Worm (Caenorhabditis elegans) whole organism, young adult: ENCODE measurements around the gene W04E12.2.

ENCODE experiments used
- B0019.2 ChIP-seq: fragments of 200-800 bp; sonication (Bioruptor generic); conservative IDR thresholded peaks from 2 replicates; pipeline ENCODE4 v1.3.6; 2022; ENCODE audit warnings: missing genetic modification reagents, missing genetic modification characterization, missing compliant biosample characterization
- F49E8.2 ChIP-seq: sonication (generic microtip); optimal IDR thresholded peaks from 3 replicates; lab custom pipeline; 2017; ENCODE audit warnings: missing genetic modification characterization, mild to moderate bottlenecking, missing compliant biosample characterization, antibody characterized with exemption, moderate library complexity; ENCODE audit not compliant: insufficient read depth
- T26A5.8 ChIP-seq: sonication (generic microtip); optimal IDR thresholded peaks from 2 replicates; lab custom pipeline; 2016; ENCODE audit warnings: missing genetic modification characterization, missing compliant biosample characterization
- Y53G8AR.9 ChIP-seq: fragments of 200-800 bp; sonication (Bioruptor generic); conservative IDR thresholded peaks from 2 replicates; pipeline ENCODE4 v1.3.6; 2022; ENCODE audit warnings: missing genetic modification reagents, missing genetic modification characterization, missing compliant biosample characterization
- aptf-3 ChIP-seq: fragments of 200-800 bp; sonication (Bioruptor generic); IDR thresholded peaks from 2 replicates; pipeline ENCODE4 v1.3.6; 2022; ENCODE audit warnings: missing genetic modification characterization, missing compliant biosample characterization
- efl-1 ChIP-seq: fragments of 150-350 bp; optimal IDR thresholded peaks from 2 replicates; lab custom pipeline; 2014; ENCODE audit warnings: missing biosample characterization, missing genetic modification reagents, missing genetic modification characterization
- lin-40 ChIP-seq: sonication (generic microtip); optimal IDR thresholded peaks from 2 replicates; lab custom pipeline; 2016; ENCODE audit warnings: missing genetic modification characterization, mild to moderate bottlenecking, missing compliant biosample characterization, missing genotype, missing genetic modification reagents
- nhr-90 ChIP-seq: sonication (generic microtip); optimal IDR thresholded peaks from 2 replicates; lab custom pipeline; 2016; ENCODE audit warnings: missing genotype, mild to moderate bottlenecking, missing genetic modification characterization, missing compliant biosample characterization
- pbrm-1 ChIP-seq: fragments of 200-800 bp; sonication (Bioruptor generic); IDR thresholded peaks from 2 replicates; pipeline ENCODE4 v1.3.6; 2022; ENCODE audit warnings: missing genetic modification reagents, missing genetic modification characterization, missing compliant biosample characterization
- unc-62 ChIP-seq: fragments of 150-350 bp; optimal IDR thresholded peaks from 2 replicates; lab custom pipeline; 2014; ENCODE audit warnings: missing biosample characterization, missing genetic modification reagents, missing genetic modification characterization

- TF ChIP-seq nhr-90 (no peak), efl-1 (GFP tag; lab: Kevin White, UChicago) (no peak), lin-40 (tag; lab: Kevin White, UChicago) (no peak), pbrm-1 (no peak), T26A5.8 (tag; lab: Kevin White, UChicago) (no peak), B0019.2 (GFP tag; lab: Robert Waterston, UW) (no peak), Y53G8AR.9 (GFP tag; lab: Robert Waterston, UW) (no peak), aptf-3 (GFP tag; lab: Robert Waterston, UW) (no peak), unc-62 (no peak), F49E8.2 (tag; lab: Kevin White, UChicago) (no peak)
Measured at ce11 chrV:19760751-19761150, 19.8 kb upstream of the W04E12.2 start, which contains the start of gene M162.5.
